Worm (Caenorhabditis elegans) whole organism, late embryonic: ENCODE data around the gene K03H1.7.

Source experiments
- C38D4.7 ChIP-seq: fragments of 200-800 bp; sonication (Bioruptor generic); optimal IDR thresholded peaks from 2 replicates; lab custom pipeline; 2018; ENCODE audit warnings: mild to moderate bottlenecking, missing genetic modification characterization, moderate library complexity, missing compliant biosample characterization
- F13H6.1 ChIP-seq: sonication (generic microtip); optimal IDR thresholded peaks from 2 replicates; lab custom pipeline; 2016; ENCODE audit warnings: missing genetic modification characterization, missing compliant biosample characterization
- ama-1 ChIP-seq: fragments of 150-350 bp; optimal IDR thresholded peaks from 2 replicates; lab custom pipeline; 2014
- ceh-14 ChIP-seq: sonication (generic microtip); optimal IDR thresholded peaks from 2 replicates; lab custom pipeline; 2016; ENCODE audit warnings: missing genotype, missing genetic modification characterization, missing compliant biosample characterization
- ceh-18 ChIP-seq: sonication (generic microtip); optimal IDR thresholded peaks from 2 replicates; lab custom pipeline; 2016; ENCODE audit warnings: missing genetic modification characterization, missing compliant biosample characterization
- ceh-2 ChIP-seq: sonication (generic microtip); optimal IDR thresholded peaks from 2 replicates; lab custom pipeline; 2016; ENCODE audit warnings: missing genotype, missing genetic modification characterization, missing compliant biosample characterization
- ceh-22 ChIP-seq: sonication (generic microtip); optimal IDR thresholded peaks from 2 replicates; lab custom pipeline; 2017; ENCODE audit warnings: missing biosample characterization, missing genetic modification characterization
- ceh-24 ChIP-seq: sonication (generic microtip); optimal IDR thresholded peaks from 2 replicates; lab custom pipeline; 2016; ENCODE audit warnings: mild to moderate bottlenecking, missing genetic modification characterization, missing compliant biosample characterization
- ceh-31 ChIP-seq: sonication (generic microtip); optimal IDR thresholded peaks from 2 replicates; lab custom pipeline; 2016; ENCODE audit warnings: missing genetic modification characterization, missing compliant biosample characterization
- ceh-34 ChIP-seq: sonication (generic microtip); optimal IDR thresholded peaks from 2 replicates; lab custom pipeline; 2016; ENCODE audit warnings: mild to moderate bottlenecking, missing genetic modification characterization, missing compliant biosample characterization
- ceh-45 ChIP-seq: fragments of 200-800 bp; sonication (Bioruptor generic); IDR thresholded peaks from 2 replicates; pipeline ENCODE4 v1.3.6; 2022; ENCODE audit warnings: missing genetic modification reagents, missing genetic modification characterization, missing compliant biosample characterization
- ceh-48 ChIP-seq: sonication (generic microtip); optimal IDR thresholded peaks from 2 replicates; lab custom pipeline; 2016; ENCODE audit warnings: missing genetic modification characterization, inconsistent platforms, missing compliant biosample characterization
- ceh-6 ChIP-seq: fragments of 200-800 bp; sonication (Bioruptor generic); optimal IDR thresholded peaks from 2 replicates; lab custom pipeline; 2018; ENCODE audit warnings: mild to moderate bottlenecking, missing genetic modification characterization, missing compliant biosample characterization
- che-1 ChIP-seq: sonication (generic microtip); optimal IDR thresholded peaks from 2 replicates; lab custom pipeline; 2016; ENCODE audit warnings: mild to moderate bottlenecking, missing genetic modification characterization, missing compliant biosample characterization
- dve-1 ChIP-seq: sonication (generic microtip); optimal IDR thresholded peaks from 2 replicates; lab custom pipeline; 2017; ENCODE audit warnings: antibody characterized with exemption, mild to moderate bottlenecking, missing genetic modification characterization, missing compliant biosample characterization
- elt-4 ChIP-seq: sonication (generic microtip); optimal IDR thresholded peaks from 2 replicates; lab custom pipeline; 2016; ENCODE audit warnings: missing genetic modification characterization, missing compliant biosample characterization
- fkh-6 ChIP-seq: sonication (generic microtip); optimal IDR thresholded peaks from 2 replicates; lab custom pipeline; 2016; ENCODE audit warnings: missing genetic modification characterization, missing compliant biosample characterization
- gmeb-2 ChIP-seq: sonication (generic microtip); optimal IDR thresholded peaks from 2 replicates; lab custom pipeline; 2016; ENCODE audit warnings: missing genetic modification characterization, inconsistent platforms, missing compliant biosample characterization
- hlh-13 ChIP-seq: fragments of 200-800 bp; sonication (Bioruptor generic); optimal IDR thresholded peaks from 2 replicates; lab custom pipeline; 2018; ENCODE audit warnings: mild to moderate bottlenecking, missing genetic modification characterization, missing compliant biosample characterization
- hlh-6 ChIP-seq: sonication (generic microtip); optimal IDR thresholded peaks from 2 replicates; lab custom pipeline; 2016; ENCODE audit warnings: missing genotype, missing genetic modification characterization, missing compliant biosample characterization
- lin-11 ChIP-seq: fragments of 200-800 bp; sonication (Bioruptor generic); optimal IDR thresholded peaks from 2 replicates; lab custom pipeline; 2018; ENCODE audit warnings: mild to moderate bottlenecking, missing genetic modification characterization, missing compliant biosample characterization
- mec-3 ChIP-seq: sonication (generic microtip); optimal IDR thresholded peaks from 2 replicates; lab custom pipeline; 2016; ENCODE audit warnings: borderline replicate concordance, missing genetic modification characterization, missing compliant biosample characterization
- nfya-1 ChIP-seq: sonication (generic microtip); optimal IDR thresholded peaks from 2 replicates; lab custom pipeline; 2017; ENCODE audit warnings: missing genetic modification characterization, mild to moderate bottlenecking, missing compliant biosample characterization, antibody characterized with exemption, moderate library complexity
- nhr-232 ChIP-seq: sonication (generic microtip); optimal IDR thresholded peaks from 2 replicates; lab custom pipeline; 2016; ENCODE audit warnings: missing genetic modification characterization, missing compliant biosample characterization
- npax-4 ChIP-seq: sonication (generic microtip); optimal IDR thresholded peaks from 2 replicates; lab custom pipeline; 2016; ENCODE audit warnings: missing genetic modification characterization, missing compliant biosample characterization
- pat-9 ChIP-seq: fragments of 200-800 bp; sonication (Bioruptor generic); optimal IDR thresholded peaks from 2 replicates; lab custom pipeline; 2018; ENCODE audit warnings: mild to moderate bottlenecking, missing genetic modification characterization, moderate library complexity, missing compliant biosample characterization
- pax-1 ChIP-seq: fragments of 150-350 bp; optimal IDR thresholded peaks from 2 replicates; lab custom pipeline; 2014; ENCODE audit warnings: missing biosample characterization, missing genetic modification characterization
- sdc-2 ChIP-seq: sonication (generic microtip); optimal IDR thresholded peaks from 2 replicates; lab custom pipeline; 2016; ENCODE audit warnings: missing genotype, missing genetic modification characterization, missing compliant biosample characterization
- sox-2 ChIP-seq: fragments of 200-800 bp; sonication (Bioruptor generic); IDR thresholded peaks from 2 replicates; pipeline ENCODE4 v1.3.6; 2022; ENCODE audit warnings: missing genetic modification reagents, missing genetic modification characterization, missing compliant biosample characterization
- syd-9 ChIP-seq: sonication (generic microtip); optimal IDR thresholded peaks from 2 replicates; lab custom pipeline; 2016; ENCODE audit warnings: mild to moderate bottlenecking, missing genetic modification characterization, moderate library complexity, missing compliant biosample characterization
- tbx-2 ChIP-seq: sonication (generic microtip); optimal IDR thresholded peaks from 2 replicates; lab custom pipeline; 2016; ENCODE audit warnings: missing genetic modification characterization, missing compliant biosample characterization
- tbx-7 ChIP-seq: sonication (generic microtip); optimal IDR thresholded peaks from 2 replicates; lab custom pipeline; 2016; ENCODE audit warnings: missing genotype, missing genetic modification characterization, missing compliant biosample characterization
- ttx-3 ChIP-seq: sonication (generic microtip); optimal IDR thresholded peaks from 2 replicates; lab custom pipeline; 2016; ENCODE audit warnings: missing genetic modification reagents, missing genetic modification characterization, missing compliant biosample characterization
- unc-3 ChIP-seq, 2 experiments: fragments of 200-800 bp in 1 of 2; sonication (Bioruptor generic) in 1 of 2; sonication (generic microtip) in 1 of 2; conservative IDR thresholded peaks in 1 of 2; optimal IDR thresholded peaks in 1 of 2; 2 replicates each; pipeline versions ENCODE4 v1.3.6 to Lab custom; 2016 to 2022; ENCODE audit warnings: missing compliant biosample characterization in 2 of 2, missing genetic modification characterization in 2 of 2, missing genetic modification reagents in 1 of 2
- unc-42 ChIP-seq: sonication (generic microtip); optimal IDR thresholded peaks from 2 replicates; lab custom pipeline; 2016; ENCODE audit warnings: missing genotype, missing genetic modification characterization, missing compliant biosample characterization
- unc-55 ChIP-seq: sonication (generic microtip); optimal IDR thresholded peaks from 2 replicates; lab custom pipeline; 2017; ENCODE audit warnings: missing biosample characterization, missing genetic modification reagents, missing genetic modification characterization
- ztf-16 ChIP-seq: sonication (generic microtip); optimal IDR thresholded peaks from 2 replicates; lab custom pipeline; 2017; ENCODE audit warnings: missing genetic modification characterization, missing compliant biosample characterization

K03H1.7 gene

ce11 chrIII:9956665-9957401 lies 9.6 kb downstream of the K03H1.7 start, which contains the start of gene alx-1:
TSS of gene alx-1 (plus strand) at chrIII:9957351.
- no peak for TF ChIP-seq C38D4.7 (GFP tag; lab: Kevin White, UChicago)
- TF ChIP-seq gmeb-2 (tag; lab: Kevin White, UChicago) = no peak
- no peak for TF ChIP-seq F13H6.1 (tag; lab: Kevin White, UChicago)
- no peak for TF ChIP-seq ceh-14 (tag; lab: Kevin White, UChicago)
- no peak for TF ChIP-seq fkh-6 (tag; lab: Kevin White, UChicago)
- no peak for TF ChIP-seq npax-4
- TF ChIP-seq ceh-2 = no peak
- no peak for TF ChIP-seq mec-3
- no peak for TF ChIP-seq ama-1
- no peak for TF ChIP-seq sox-2 (GFP tag; lab: Robert Waterston, UW)
- no peak for TF ChIP-seq unc-42 (tag; lab: Kevin White, UChicago)

ce11 chrIII:9963447-9963846 lies 16.2 kb downstream of the K03H1.7 start:
- TF ChIP-seq pax-1 (tag; lab: Kevin White, UChicago) (no peak), ama-1 (no peak), mec-3 (no peak), C38D4.7 (GFP tag; lab: Kevin White, UChicago) (no peak), syd-9 (tag; lab: Kevin White, UChicago) (no peak), nfya-1 (tag; lab: Kevin White, UChicago) (no peak), fkh-6 (tag; lab: Kevin White, UChicago) (no peak), ttx-3 (tag; lab: Kevin White, UChicago) (no peak), tbx-7 (no peak), ceh-31 (tag; lab: Kevin White, UChicago) (no peak), ceh-18 (tag; lab: Kevin White, UChicago) (no peak), nhr-232 (tag; lab: Kevin White, UChicago) (no peak), tbx-2 (tag; lab: Kevin White, UChicago) (no peak)

DNA sequence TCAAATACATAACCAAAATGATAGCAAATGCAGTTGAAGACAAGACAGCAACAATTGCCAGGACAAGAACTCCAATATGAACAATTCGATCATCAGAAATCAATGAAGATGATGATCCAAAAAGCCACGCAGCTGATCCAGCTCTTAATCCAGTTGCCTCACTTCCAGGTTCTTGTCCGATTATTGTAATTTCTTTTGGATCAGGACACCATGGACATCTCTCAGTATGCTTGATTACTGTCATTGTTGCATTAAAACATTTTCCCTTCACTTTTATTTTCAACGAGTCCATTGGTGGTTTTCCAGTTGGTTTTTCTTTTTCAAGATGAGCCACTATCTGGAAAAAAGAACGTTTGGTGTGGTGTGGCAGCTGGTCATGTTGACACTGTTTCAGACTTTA lies 17.2 kb downstream of the K03H1.7 start:
- no peak for TF ChIP-seq unc-55 (GFP tag; lab: Kevin White, UChicago)
- no peak for TF ChIP-seq dve-1
- TF ChIP-seq ceh-45 = no peak
- TF ChIP-seq ceh-34 = no peak
- no peak for TF ChIP-seq ceh-2
- no peak for TF ChIP-seq syd-9 (tag; lab: Kevin White, UChicago)
- no peak for TF ChIP-seq nhr-232 (tag; lab: Kevin White, UChicago)
- no peak for TF ChIP-seq ceh-14 (tag; lab: Kevin White, UChicago)
- no peak for TF ChIP-seq unc-3 (GFP tag; conservative IDR thresholded peaks at IDR 0.05; lab: Robert Waterston, UW)
- no peak for TF ChIP-seq unc-3 (tag; optimal IDR thresholded peaks at IDR 0.05; lab: Kevin White, UChicago)
- TF ChIP-seq tbx-7 = no peak
- no peak for TF ChIP-seq ceh-22 (tag; lab: Kevin White, UChicago)
- no peak for TF ChIP-seq ceh-6 (GFP tag; lab: Kevin White, UChicago)
- TF ChIP-seq hlh-13 (GFP tag; lab: Kevin White, UChicago) = no peak
- no peak for TF ChIP-seq ceh-24 (tag; lab: Kevin White, UChicago)
- TF ChIP-seq pat-9 (tag; lab: Kevin White, UChicago) = no peak
- TF ChIP-seq lin-11 (tag; lab: Kevin White, UChicago) = no peak
- no peak for TF ChIP-seq ceh-48 (tag; lab: Kevin White, UChicago)

- TF ChIP-seq unc-55 (GFP tag; lab: Kevin White, UChicago) = peak; percentile 54
- no peak for TF ChIP-seq sdc-2 (tag; lab: Kevin White, UChicago)
These were observed 18.2 kb downstream of the K03H1.7 start for ce11 chrIII:9965444-9965843.

DNA sequence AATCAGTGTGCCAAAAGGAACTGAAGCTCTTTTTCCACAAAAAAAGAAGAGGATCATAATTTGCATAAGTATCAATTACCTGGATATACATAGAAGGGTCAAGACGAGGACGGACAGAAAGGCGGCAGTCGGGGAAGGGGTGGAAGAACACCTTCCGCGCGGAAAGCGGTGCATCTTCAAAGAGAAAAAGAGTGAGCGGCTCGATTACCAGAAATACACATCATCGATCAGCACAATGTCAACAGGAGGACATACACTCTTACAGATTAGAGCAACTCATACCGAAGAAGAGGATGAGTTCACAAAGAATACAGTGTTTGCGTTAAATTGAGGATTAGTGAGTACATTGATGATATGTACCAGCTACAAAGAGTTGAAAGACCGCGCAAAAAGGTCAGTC lies 22.2 kb downstream of the K03H1.7 start:
- TF ChIP-seq che-1 (tag; lab: Kevin White, UChicago) = no peak
- TF ChIP-seq ztf-16 = no peak
- no peak for TF ChIP-seq hlh-6 (tag; lab: Kevin White, UChicago)
- peak; percentile 40 for TF ChIP-seq ceh-34
- no peak for TF ChIP-seq npax-4
- no peak for TF ChIP-seq elt-4 (tag; lab: Kevin White, UChicago)
- TF ChIP-seq, all 69 proteins: peak for 1
